Worm (Caenorhabditis elegans): ENCODE data around the gene F28C10.1.
A peak's percentile ranks its signal among the peaks of the same experiment; 100 is the strongest.

F28C10.1 gene

ce11 chrX:555043-555791 is 12.3 kb downstream of the F28C10.1 start:
- TF ChIP-seq Y53G8AR.9 (GFP tag; conservative IDR thresholded peaks at IDR 0.05) = no peak
- TF ChIP-seq T07F8.4 (tag; optimal IDR thresholded peaks at IDR 0.05) = no peak
- TF ChIP-seq bed-1 (GFP tag; IDR thresholded peaks at IDR 0.05) = no peak
- TF ChIP-seq hrde-1 (tag; optimal IDR thresholded peaks at IDR 0.05; ENCODE audit: borderline replicate concordance) = no peak
- no peak for TF ChIP-seq C06A6.2 (GFP tag; conservative IDR thresholded peaks at IDR 0.05)
- TF ChIP-seq B0336.3 (GFP tag; IDR thresholded peaks at IDR 0.05) = no peak
- no peak for TF ChIP-seq lsy-27 (tag; optimal IDR thresholded peaks at IDR 0.05; ENCODE audit: borderline replicate concordance, insufficient read depth)
- TF ChIP-seq nhr-80 (tag; optimal IDR thresholded peaks at IDR 0.05) = peak; percentile 60

- no peak for TF ChIP-seq lin-40 (tag; optimal IDR thresholded peaks at IDR 0.05)
- TF ChIP-seq dox-1 (GFP tag; IDR thresholded peaks at IDR 0.05) = no peak
- TF ChIP-seq ceh-27 (GFP tag; optimal IDR thresholded peaks at IDR 0.05) = no peak
- TF ChIP-seq F37B4.10 (GFP tag; IDR thresholded peaks at IDR 0.05) = no peak
- TF ChIP-seq mel-28 (tag; optimal IDR thresholded peaks at IDR 0.05; ENCODE audit: borderline replicate concordance) = no peak
- TF ChIP-seq hrde-1 (tag; optimal IDR thresholded peaks at IDR 0.05; ENCODE audit: borderline replicate concordance) = no peak
- TF ChIP-seq snpc-4 (GFP tag; optimal IDR thresholded peaks at IDR 0.05) = no peak
- no peak for TF ChIP-seq snpc-4 (tag; optimal IDR thresholded peaks at IDR 0.05)
- TF ChIP-seq T07F8.4 (tag; optimal IDR thresholded peaks at IDR 0.05) = no peak
- no peak for TF ChIP-seq ama-1 (optimal IDR thresholded peaks at IDR 0.05)
- no peak for TF ChIP-seq ama-1 (GFP tag; optimal IDR thresholded peaks at IDR 0.05)
- TF ChIP-seq Y67H2A.10 (GFP tag; conservative IDR thresholded peaks at IDR 0.05) = no peak
- no peak for TF ChIP-seq attf-3 (GFP tag; conservative IDR thresholded peaks at IDR 0.05)
- no peak for TF ChIP-seq xnd-1 (tag; optimal IDR thresholded peaks at IDR 0.05)
- no peak for TF ChIP-seq aptf-3 (GFP tag; IDR thresholded peaks at IDR 0.05)
- no peak for TF ChIP-seq zim-3 (tag; optimal IDR thresholded peaks at IDR 0.05)
Measured at ce11 chrX:557195-557594, 14.3 kb downstream of the F28C10.1 start, which contains the start of gene hlh-19. hlh-19 (minus strand) TSS chrX:557295.

ce11 chrX:557857-558256 is 14.9 kb downstream of the F28C10.1 start, which contains the start of gene nas-38:
nas-38 (plus strand) TSS chrX:558157.
- TF ChIP-seq Y67H2A.10 (GFP tag; conservative IDR thresholded peaks at IDR 0.05) = no peak
- no peak for TF ChIP-seq T07F8.4 (tag; optimal IDR thresholded peaks at IDR 0.05)
- no peak for TF ChIP-seq bed-1 (GFP tag; IDR thresholded peaks at IDR 0.05)
- TF ChIP-seq ccch-3 (GFP tag; optimal IDR thresholded peaks at IDR 0.05) = no peak
- no peak for TF ChIP-seq attf-5 (GFP tag; optimal IDR thresholded peaks at IDR 0.05)
- TF ChIP-seq cebp-1 (GFP tag; IDR thresholded peaks at IDR 0.05) = no peak
- TF ChIP-seq cebp-1 (tag; optimal IDR thresholded peaks at IDR 0.05) = no peak
- TF ChIP-seq lsl-1 (GFP tag; optimal IDR thresholded peaks at IDR 0.05) = no peak
- TF ChIP-seq atf-7 (tag; optimal IDR thresholded peaks at IDR 0.05) = no peak
- TF ChIP-seq nhr-80 (tag; optimal IDR thresholded peaks at IDR 0.05) = no peak
- no peak for TF ChIP-seq ceh-27 (GFP tag; optimal IDR thresholded peaks at IDR 0.05)
- no peak for TF ChIP-seq nhr-27 (tag; optimal IDR thresholded peaks at IDR 0.05)

ce11 chrX:571367-571766 is 28.5 kb downstream of the F28C10.1 start:
- TF ChIP-seq fkh-3 (tag; optimal IDR thresholded peaks at IDR 0.05) (no peak), gei-17 (GFP tag; optimal IDR thresholded peaks at IDR 0.05) (no peak), snpc-4 (GFP tag; optimal IDR thresholded peaks at IDR 0.05) (no peak), snpc-4 (tag; optimal IDR thresholded peaks at IDR 0.05) (peak in 2 of 4 experiments; percentile 64 to 72), zfh-2 (GFP tag; conservative IDR thresholded peaks at IDR 0.05) (0 out of 2 replicates have a peak, but pooled peaks have one; percentile 16), madf-6 (GFP tag; IDR thresholded peaks at IDR 0.05) (no peak), nfyb-1 (GFP tag; IDR thresholded peaks at IDR 0.05) (no peak), C17E4.6 (GFP tag; IDR thresholded peaks at IDR 0.05) (no peak)

Data from whole organism, young adult.